Worm (Caenorhabditis elegans) whole organism, midembryonic: ENCODE data around the gene F26F2.4.

Experiments used
- T22C8.4 ChIP-seq: fragments of 200-800 bp; sonication (Bioruptor generic); IDR thresholded peaks from 2 replicates; pipeline ENCODE4 v1.3.6; 2022; ENCODE audit warnings: missing genetic modification characterization, missing compliant biosample characterization
- cog-1 ChIP-seq: sonication (generic microtip); optimal IDR thresholded peaks from 2 replicates; lab custom pipeline; 2016; ENCODE audit warnings: missing genetic modification characterization, missing compliant biosample characterization
- flt-1 ChIP-seq: fragments of 200-800 bp; sonication (Bioruptor generic); IDR thresholded peaks from 2 replicates; pipeline ENCODE4 v1.3.6; 2022; ENCODE audit warnings: missing genetic modification characterization, missing compliant biosample characterization
- klf-2 ChIP-seq: fragments of 200-800 bp; sonication (Bioruptor generic); conservative IDR thresholded peaks from 2 replicates; pipeline ENCODE4 v1.3.6; 2022; ENCODE audit warnings: missing genetic modification reagents, missing genetic modification characterization, missing compliant biosample characterization
- med-1 ChIP-seq: sonication (generic microtip); optimal IDR thresholded peaks from 2 replicates; lab custom pipeline; 2017; ENCODE audit warnings: missing genetic modification characterization, mild to moderate bottlenecking, missing compliant biosample characterization, antibody characterized with exemption, missing genetic modification reagents; ENCODE audit not compliant: insufficient read depth
- ref-1 ChIP-seq: fragments of 200-800 bp; sonication (Bioruptor generic); conservative IDR thresholded peaks from 2 replicates; pipeline ENCODE4 v1.3.6; 2022; ENCODE audit warnings: missing genetic modification reagents, missing genetic modification characterization, missing compliant biosample characterization
- tab-1 ChIP-seq: fragments of 200-800 bp; sonication (Bioruptor generic); IDR thresholded peaks from 2 replicates; pipeline ENCODE4 v1.3.6; 2022; ENCODE audit warnings: missing genetic modification characterization, missing compliant biosample characterization
- ztf-23 ChIP-seq: fragments of 200-800 bp; sonication (Bioruptor generic); IDR thresholded peaks from 2 replicates; pipeline ENCODE4 v1.3.6; 2022; ENCODE audit warnings: missing genetic modification reagents, missing genetic modification characterization, missing compliant biosample characterization

- TF ChIP-seq flt-1 (GFP tag; lab: Robert Waterston, UW): no peak
- TF ChIP-seq ref-1 (GFP tag; lab: Robert Waterston, UW): no peak
- TF ChIP-seq med-1 (GFP tag; lab: Kevin White, UChicago): no peak
- no peak for TF ChIP-seq tab-1
- no peak for TF ChIP-seq T22C8.4 (GFP tag; lab: Robert Waterston, UW)
- no peak for TF ChIP-seq klf-2
- TF ChIP-seq ztf-23 (GFP tag; lab: Robert Waterston, UW): no peak
- TF ChIP-seq cog-1: no peak
Measured at ce11 chrV:20603014-20603413, 33.9 kb downstream of the F26F2.4 start, which contains the start of gene ttr-11.
